Fruit fly (Drosophila melanogaster) whole organism, wandering third instar larva: ENCODE data around the gene CG32425.

Experiments
- Abd-B ChIP-seq: fragments of >200 bp; optimal IDR thresholded peaks from 2 replicates; lab custom pipeline; 2017; ENCODE audit warnings: missing biosample characterization, missing genetic modification characterization
- CG32264 ChIP-seq: fragments of 200-800 bp; sonication (Bioruptor generic); optimal IDR thresholded peaks from 2 replicates; lab custom pipeline; 2016; ENCODE audit warnings: missing biosample characterization, missing genetic modification characterization
- CG9705 ChIP-seq: fragments of 200-800 bp; sonication (Bioruptor generic); optimal IDR thresholded peaks from 2 replicates; lab custom pipeline; 2018; ENCODE audit warnings: missing biosample characterization, mild to moderate bottlenecking, missing genetic modification characterization
- CrebA ChIP-seq: fragments of 200-800 bp; sonication (Bioruptor generic); optimal IDR thresholded peaks from 2 replicates; lab custom pipeline; 2016; ENCODE audit warnings: missing biosample characterization, mild to moderate bottlenecking, missing genetic modification characterization, borderline replicate concordance
- Dfd ChIP-seq: fragments of >200 bp; optimal IDR thresholded peaks from 2 replicates; lab custom pipeline; 2017; ENCODE audit warnings: missing biosample characterization, missing genetic modification characterization
- Dif ChIP-seq: fragments of 200-275, 200-300 bp; sonication (Bioruptor generic); optimal IDR thresholded peaks from 2 replicates; lab custom pipeline; 2018; ENCODE audit warnings: missing biosample characterization, missing genetic modification characterization; ENCODE audit not compliant: partially characterized antibody
- GATAd ChIP-seq: sonication (Bioruptor generic); optimal IDR thresholded peaks from 2 replicates; lab custom pipeline; 2016; ENCODE audit warnings: missing biosample characterization, missing genetic modification characterization
- HLH106 ChIP-seq: fragments of 200-800 bp; optimal IDR thresholded peaks from 3 replicates; lab custom pipeline; 2019; ENCODE audit warnings: missing biosample characterization, mild to moderate bottlenecking, missing genetic modification characterization, moderate library complexity
- Hnf4 ChIP-seq: fragments of 200-800 bp; sonication (Bioruptor generic); optimal IDR thresholded peaks from 2 replicates; lab custom pipeline; 2016; ENCODE audit warnings: missing biosample characterization, mild to moderate bottlenecking, missing genetic modification characterization
- Hr78 ChIP-seq: fragments of >200 bp; optimal IDR thresholded peaks from 2 replicates; lab custom pipeline; 2017; ENCODE audit warnings: missing biosample characterization, missing genetic modification characterization
- Hr83 ChIP-seq: fragments of 200-300 bp; sonication (Bioruptor generic); optimal IDR thresholded peaks from 2 replicates; lab custom pipeline; 2016; ENCODE audit warnings: missing biosample characterization, mild to moderate bottlenecking, missing genetic modification characterization, moderate library complexity; ENCODE audit not compliant: poor library complexity, severe bottlenecking
- Mio ChIP-seq: sonication (Bioruptor generic); optimal IDR thresholded peaks from 2 replicates; lab custom pipeline; 2016; ENCODE audit warnings: missing biosample characterization, missing genetic modification characterization
- N ChIP-seq: fragments of >200 bp; optimal IDR thresholded peaks from 2 replicates; lab custom pipeline; 2018; ENCODE audit warnings: missing biosample characterization, missing external identifiers, missing genetic modification characterization
- OdsH ChIP-seq: fragments of 200-800 bp; sonication (Bioruptor generic); optimal IDR thresholded peaks from 2 replicates; lab custom pipeline; 2016; ENCODE audit warnings: missing biosample characterization, mild to moderate bottlenecking, missing genetic modification characterization
- Rel ChIP-seq, 2 experiments: fragments of 200-800 bp; sonication (Bioruptor generic) in 1 of 2; optimal IDR thresholded peaks; 2 replicates in 1 of 2; 3 replicates in 1 of 2; lab custom pipeline; 2016 to 2019; ENCODE audit warnings: mild to moderate bottlenecking in 2 of 2, missing biosample characterization in 2 of 2, missing genetic modification characterization in 2 of 2, moderate library complexity in 1 of 2
- Sp1 ChIP-seq: fragments of 200-800 bp; sonication (Bioruptor generic); optimal IDR thresholded peaks from 3 replicates; lab custom pipeline; 2019; ENCODE audit warnings: missing biosample characterization, mild to moderate bottlenecking, missing genetic modification characterization, moderate library complexity
- Vsx2 ChIP-seq: fragments of 200-300, 225-300 bp; sonication (Bioruptor generic); optimal IDR thresholded peaks from 2 replicates; lab custom pipeline; 2018; ENCODE audit warnings: missing biosample characterization, missing genetic modification characterization; ENCODE audit not compliant: partially characterized antibody
- br ChIP-seq: fragments of 200-800 bp; sonication (Bioruptor generic); optimal IDR thresholded peaks from 2 replicates; lab custom pipeline; 2016; ENCODE audit warnings: missing biosample characterization, missing genetic modification characterization
- dl ChIP-seq, 2 experiments: fragments of 175-275, 200-275 bp in 1 of 2; fragments of 200-275 bp in 1 of 2; sonication (Bioruptor generic); optimal IDR thresholded peaks; lab custom pipeline; 2018; ENCODE audit warnings: mild to moderate bottlenecking in 2 of 2, missing biosample characterization in 2 of 2, missing genetic modification characterization in 2 of 2, moderate library complexity in 2 of 2; ENCODE audit not compliant: partially characterized antibody in 2 of 2, insufficient read depth in 1 of 2
- dmrt93B ChIP-seq: fragments of 200-800 bp; sonication (Bioruptor generic); optimal IDR thresholded peaks from 2 replicates; lab custom pipeline; 2018; ENCODE audit warnings: missing biosample characterization, mild to moderate bottlenecking, missing genetic modification characterization
- dsf ChIP-seq: sonication (Bioruptor generic); optimal IDR thresholded peaks from 2 replicates; lab custom pipeline; 2016; ENCODE audit warnings: missing biosample characterization, missing genetic modification characterization, borderline replicate concordance
- ey ChIP-seq: fragments of 200-800 bp; sonication (Bioruptor generic); optimal IDR thresholded peaks from 2 replicates; lab custom pipeline; 2016; ENCODE audit warnings: missing biosample characterization, missing genetic modification characterization
- foxo ChIP-seq, 2 experiments: fragments of 200-800 bp; sonication (Bioruptor generic); optimal IDR thresholded peaks; 2 replicates in 1 of 2; 3 replicates in 1 of 2; lab custom pipeline; 2016 to 2017; ENCODE audit warnings: missing biosample characterization in 2 of 2, missing genetic modification characterization in 2 of 2
- fru ChIP-seq: fragments of 200-800 bp; sonication (Bioruptor generic); optimal IDR thresholded peaks from 3 replicates; lab custom pipeline; 2016; ENCODE audit warnings: missing biosample characterization, mild to moderate bottlenecking, missing genetic modification characterization
- jim ChIP-seq: fragments of 175-275, 200-325 bp; sonication (Bioruptor generic); optimal IDR thresholded peaks from 2 replicates; lab custom pipeline; 2016; ENCODE audit warnings: missing biosample characterization, mild to moderate bottlenecking, missing genetic modification characterization
- pan ChIP-seq: fragments of >200 bp; optimal IDR thresholded peaks from 2 replicates; lab custom pipeline; 2017
- psq ChIP-seq: fragments of 200-800 bp; sonication (Bioruptor generic); optimal IDR thresholded peaks from 3 replicates; lab custom pipeline; 2017; ENCODE audit warnings: missing biosample characterization, mild to moderate bottlenecking, missing genetic modification characterization, moderate library complexity
- sv ChIP-seq: fragments of 200-800 bp; sonication (Bioruptor generic); optimal IDR thresholded peaks from 3 replicates; lab custom pipeline; 2016; ENCODE audit warnings: missing biosample characterization, missing genetic modification characterization
- woc ChIP-seq: sonication (Bioruptor generic); optimal IDR thresholded peaks from 2 replicates; lab custom pipeline; 2016; ENCODE audit warnings: missing biosample characterization, mild to moderate bottlenecking, missing genetic modification characterization

The CG32425 gene

DNA sequence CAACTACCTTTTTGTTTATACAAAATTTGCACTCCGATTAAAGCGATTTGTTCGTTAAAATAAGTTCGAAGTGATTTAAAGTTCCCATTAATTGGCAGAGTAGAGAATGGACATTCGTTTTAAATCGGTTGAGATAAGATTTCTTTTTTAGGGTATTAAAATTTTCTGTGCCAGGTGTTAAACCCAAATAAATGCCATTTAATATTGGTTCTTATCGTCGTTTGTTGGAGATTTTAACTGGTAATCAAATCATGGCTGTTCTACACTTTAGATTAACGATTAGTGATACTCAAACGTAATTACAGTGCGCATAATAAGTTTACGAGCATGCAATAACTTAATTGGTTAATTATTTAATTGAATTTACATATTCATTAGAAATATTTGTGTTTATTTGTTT lies 34.7 kb upstream of the CG32425 start:
- TF ChIP-seq pan (lab: Kevin White, UChicago), result no peak
- no peak for TF ChIP-seq Rel (GFP tag; optimal IDR thresholded peaks at IDR 0.05; lab: Kevin White, UChicago)
- no peak for TF ChIP-seq Rel (tag; optimal IDR thresholded peaks at IDR 0.05; lab: Kevin White, UChicago)
- no peak for TF ChIP-seq dsf (GFP tag; lab: Kevin White, UChicago)
- no peak for TF ChIP-seq CG9705 (GFP tag; lab: Kevin White, UChicago)
- TF ChIP-seq Mio (GFP tag; lab: Kevin White, UChicago), result no peak
- no peak for TF ChIP-seq GATAd (GFP tag; lab: Kevin White, UChicago)
- no peak for TF ChIP-seq CrebA
- TF ChIP-seq Vsx2 (GFP tag; lab: Kevin White, UChicago), result no peak
- no peak for TF ChIP-seq dl (GFP tag; optimal IDR thresholded peaks at IDR 0.05; lab: Kevin White, UChicago; ENCODE audit: insufficient read depth in 1 of 2, partially characterized antibody in 2 of 2)
- TF ChIP-seq Sp1 (GFP tag; lab: Kevin White, UChicago), result no peak
- no peak for TF ChIP-seq jim
- TF ChIP-seq Dif (GFP tag; lab: Kevin White, UChicago), result no peak

DNA sequence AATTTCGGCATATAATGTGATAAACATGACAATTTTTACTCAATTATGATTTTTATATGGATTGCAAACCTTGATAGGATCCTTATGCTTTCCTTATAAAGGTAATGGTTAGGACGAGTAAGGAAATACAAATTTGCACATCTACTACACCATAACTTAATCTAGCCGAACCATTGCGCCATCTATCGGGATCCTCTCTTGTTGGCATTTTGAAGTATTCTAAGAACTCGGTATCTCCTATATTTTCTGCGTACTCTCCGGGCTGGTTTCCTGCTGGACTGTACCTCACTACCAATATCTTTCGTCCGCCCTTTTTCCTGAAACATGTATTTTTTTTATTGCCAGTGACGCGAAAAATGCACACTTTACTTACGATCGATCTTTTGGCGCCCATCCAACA lies 32.4 kb upstream of the CG32425 start, which contains the start of gene atk:
Gene atk (minus strand): TSS at position 186 of the 400 bp plus-strand sequence.
- TF ChIP-seq foxo (GFP tag; optimal IDR thresholded peaks at IDR 0.05; lab: Kevin White, UChicago) (no peak), Abd-B (GFP tag; lab: Kevin White, UChicago) (no peak), pan (lab: Kevin White, UChicago) (no peak), Hnf4 (GFP tag; lab: Kevin White, UChicago) (no peak), jim (no peak), Dif (GFP tag; lab: Kevin White, UChicago) (no peak), Vsx2 (GFP tag; lab: Kevin White, UChicago) (no peak), OdsH (no peak), GATAd (GFP tag; lab: Kevin White, UChicago) (no peak), dsf (GFP tag; lab: Kevin White, UChicago) (no peak), woc (GFP tag; lab: Kevin White, UChicago) (no peak), Hr78 (GFP tag; lab: Kevin White, UChicago) (no peak), Dfd (GFP tag; lab: Kevin White, UChicago) (no peak)

DNA sequence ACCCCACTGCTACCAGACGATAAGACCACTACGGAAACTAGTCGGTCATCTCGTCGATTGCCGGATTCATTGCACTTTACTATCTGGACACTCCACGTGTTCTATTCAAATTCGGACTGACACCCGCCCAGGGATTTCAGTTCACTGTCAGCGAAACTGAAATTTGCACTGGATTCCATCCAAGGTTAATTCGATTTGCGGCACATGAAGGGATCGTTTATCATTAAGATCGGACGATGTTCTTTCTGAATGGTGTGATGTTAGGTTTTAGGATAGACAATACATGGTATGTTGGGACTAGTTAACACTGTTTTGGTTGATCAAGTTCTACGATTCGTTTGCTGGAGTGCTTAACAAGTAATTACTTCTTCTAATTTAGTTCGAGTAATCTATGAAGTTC lies 31.2 kb upstream of the CG32425 start, which contains the start of gene CG42764:
Gene CG42764 (minus strand): TSS at position 101 of the 400 bp plus-strand sequence.
- no peak for TF ChIP-seq br (GFP tag; lab: Kevin White, UChicago)
- TF ChIP-seq Hr83, result no peak
- TF ChIP-seq ey (GFP tag; lab: Kevin White, UChicago), result no peak
- TF ChIP-seq Mio (GFP tag; lab: Kevin White, UChicago), result no peak
- no peak for TF ChIP-seq HLH106 (tag; lab: Kevin White, UChicago)
- no peak for TF ChIP-seq Rel (GFP tag; optimal IDR thresholded peaks at IDR 0.05; lab: Kevin White, UChicago)
- TF ChIP-seq Rel (tag; optimal IDR thresholded peaks at IDR 0.05; lab: Kevin White, UChicago), result no peak
- TF ChIP-seq Dfd (GFP tag; lab: Kevin White, UChicago), result no peak
- no peak for TF ChIP-seq sv
- TF ChIP-seq fru (GFP tag; lab: Kevin White, UChicago), result no peak
- no peak for TF ChIP-seq CG9705 (GFP tag; lab: Kevin White, UChicago)
- TF ChIP-seq woc (GFP tag; lab: Kevin White, UChicago), result no peak
- no peak for TF ChIP-seq N

DNA sequence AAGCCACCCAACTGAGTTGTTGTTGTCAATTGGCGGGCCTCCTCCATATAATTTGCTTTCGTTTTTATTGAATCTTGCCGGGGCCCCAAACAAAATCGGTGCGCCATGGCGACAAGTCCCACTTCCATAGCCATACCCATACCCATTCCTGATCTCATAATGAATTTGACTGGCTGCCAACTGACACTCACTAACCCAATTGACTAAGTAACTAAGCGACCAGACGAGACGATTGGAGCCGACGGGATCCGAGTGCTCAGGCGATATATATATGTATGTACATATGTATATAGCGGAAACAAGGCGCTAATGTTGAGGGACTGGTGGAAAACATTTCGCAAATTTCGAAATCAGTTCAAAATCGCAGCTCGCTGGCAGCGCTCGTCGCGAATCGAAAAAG lies 30.5 kb upstream of the CG32425 start, which contains the start of gene Tdh:
Gene Tdh (plus strand): TSS at position 346 of the 400 bp plus-strand sequence.
- TF ChIP-seq psq (GFP tag; lab: Kevin White, UChicago), result no peak
- TF ChIP-seq Sp1 (GFP tag; lab: Kevin White, UChicago), result no peak
- TF ChIP-seq dmrt93B (GFP tag; lab: Kevin White, UChicago), result no peak
- no peak for TF ChIP-seq Abd-B (GFP tag; lab: Kevin White, UChicago)
- no peak for TF ChIP-seq OdsH
- no peak for TF ChIP-seq fru (GFP tag; lab: Kevin White, UChicago)
- no peak for TF ChIP-seq foxo (GFP tag; optimal IDR thresholded peaks at IDR 0.05; lab: Kevin White, UChicago)
- TF ChIP-seq Vsx2 (GFP tag; lab: Kevin White, UChicago), result no peak
- no peak for TF ChIP-seq jim
- TF ChIP-seq dsf (GFP tag; lab: Kevin White, UChicago), result no peak
- TF ChIP-seq br (GFP tag; lab: Kevin White, UChicago), result no peak
- no peak for TF ChIP-seq CG32264 (GFP tag; lab: Kevin White, UChicago)
- TF ChIP-seq N, result no peak
